Worm (Caenorhabditis elegans) whole organism, mixed stage, embryonic: ENCODE results near the gene ttbk-3.

ENCODE experiments used
- ceh-83 ChIP-seq: fragments of 200-800 bp; sonication (Bioruptor generic); optimal IDR thresholded peaks from 2 replicates; lab custom pipeline; 2018; ENCODE audit warnings: mild to moderate bottlenecking, missing genetic modification characterization, missing compliant biosample characterization
- lsy-2 ChIP-seq: fragments of 150-350 bp; optimal IDR thresholded peaks from 2 replicates; lab custom pipeline; 2014; ENCODE audit warnings: missing biosample characterization, missing genetic modification characterization
- nhr-12 ChIP-seq: fragments of 150-350 bp; optimal IDR thresholded peaks from 2 replicates; lab custom pipeline; 2014; ENCODE audit warnings: missing biosample characterization, missing genetic modification characterization
- pha-4 ChIP-seq: fragments of 150-350 bp; optimal IDR thresholded peaks from 2 replicates; lab custom pipeline; 2018; ENCODE audit warnings: missing biosample characterization, missing genetic modification reagents, missing genetic modification characterization

ce11 chrIV:9889857-9890256, at the start of gene ttbk-3:
- TF ChIP-seq pha-4 (no peak), nhr-12 (tag; lab: Kevin White, UChicago) (no peak), lsy-2 (tag; lab: Kevin White, UChicago) (no peak), ceh-83 (GFP tag; lab: Kevin White, UChicago) (no peak)
